Fruit fly (Drosophila melanogaster): Measurements from ENCODE around the gene Ndc80.

The Ndc80 gene

dm6 chrX:13563483-13564443, 48.1 kb downstream of the Ndc80 start, which contains the start of the genes CG46311 and Tpst (continued):
- TF ChIP-seq CG8944 (GFP tag; optimal IDR thresholded peaks at IDR 0.05) (peak; percentile 64), dmrt99B (tag; optimal IDR thresholded peaks at IDR 0.05) (peak; percentile 29), Abd-B (GFP tag; optimal IDR thresholded peaks at IDR 0.05) (no peak), YL-1 (GFP tag; optimal IDR thresholded peaks at IDR 0.05) (peak; percentile 66), Trl (optimal IDR thresholded peaks at IDR 0.05) (no peak), Trl (GFP tag; optimal IDR thresholded peaks at IDR 0.05) (peak; percentile 72), CG12942 (GFP tag; optimal IDR thresholded peaks at IDR 0.05) (peak; percentile 57), CG17385 (GFP tag; optimal IDR thresholded peaks at IDR 0.05) (peak; percentile 96), CG18599 (GFP tag; optimal IDR thresholded peaks at IDR 0.05) (peak; percentile 63), ERR (GFP tag; optimal IDR thresholded peaks at IDR 0.05) (peak; percentile 4), schlank (tag; optimal IDR thresholded peaks at IDR 0.05) (no peak), MBD-R2 (GFP tag; IDR thresholded peaks at IDR 0.05) (peak; percentile 52), CG17612 (GFP tag; IDR thresholded peaks at IDR 0.05) (no peak), Usf (GFP tag; optimal IDR thresholded peaks at IDR 0.05) (no peak), CG14667 (GFP tag; IDR thresholded peaks at IDR 0.05) (peak; percentile 51), Ssrp (tag; optimal IDR thresholded peaks at IDR 0.05) (no peak), Six4 (GFP tag; optimal IDR thresholded peaks at IDR 0.05) (peak; percentile 41), CG7928 (GFP tag; optimal IDR thresholded peaks at IDR 0.05) (peak; percentile 35), CG33213 (GFP tag; optimal IDR thresholded peaks at IDR 0.05) (peak; percentile 95), HmgZ (tag; optimal IDR thresholded peaks at IDR 0.05) (peak; percentile 72), fd64A (GFP tag; optimal IDR thresholded peaks at IDR 0.05) (no peak), caup (GFP tag; optimal IDR thresholded peaks at IDR 0.05; ENCODE audit: severe bottlenecking) (peak; percentile 61), sisA (GFP tag; IDR thresholded peaks at IDR 0.05) (peak; percentile 67), NK7.1 (GFP tag; optimal IDR thresholded peaks at IDR 0.05) (peak; percentile 39), CG15696 (tag; optimal IDR thresholded peaks at IDR 0.05) (peak; percentile 74), CG8359 (GFP tag; optimal IDR thresholded peaks at IDR 0.05; ENCODE audit: borderline replicate concordance) (no peak), Med (GFP tag) (peak; percentile 95), org-1 (GFP tag; optimal IDR thresholded peaks at IDR 0.05) (no peak), CG2129 (GFP tag; IDR thresholded peaks at IDR 0.05; ENCODE audit: partially characterized antibody) (no peak), D19B (GFP tag; optimal IDR thresholded peaks at IDR 0.05) (no peak), CG15011 (GFP tag; optimal IDR thresholded peaks at IDR 0.05) (no peak), Dp (GFP tag; optimal IDR thresholded peaks at IDR 0.05) (peak; percentile 51), Doc3 (GFP tag; IDR thresholded peaks at IDR 0.05; ENCODE audit: partially characterized antibody) (no peak), twi (tag; optimal IDR thresholded peaks at IDR 0.05) (no peak), da (GFP tag; optimal IDR thresholded peaks at IDR 0.05) (peak; percentile 9), br (optimal IDR thresholded peaks at IDR 0.05) (no peak), Kr (GFP tag; optimal IDR thresholded peaks at IDR 0.05) (no peak), wdn (GFP tag; IDR thresholded peaks at IDR 0.05) (no peak), CG30020 (tag; optimal IDR thresholded peaks at IDR 0.05) (no peak), ap (GFP tag; IDR thresholded peaks at IDR 0.05) (0 out of 2 replicates have a peak, but pooled peaks have one; percentile 20), trh (GFP tag; optimal IDR thresholded peaks at IDR 0.05) (no peak), CG4820 (GFP tag; optimal IDR thresholded peaks at IDR 0.05) (peak; percentile 50), CG1529 (GFP tag; optimal IDR thresholded peaks at IDR 0.05) (no peak), CG4424 (GFP tag; optimal IDR thresholded peaks at IDR 0.05) (peak; percentile 68), CG2199 (GFP tag; IDR thresholded peaks at IDR 0.05) (peak; percentile 13; the same call in 1 of the 3 replicates), Xrp1 (GFP tag; IDR thresholded peaks at IDR 0.05) (peak; percentile 34; the same call in 1 of the 2 replicates), C15 (GFP tag; IDR thresholded peaks at IDR 0.05) (no peak), Sry-δ (GFP tag; optimal IDR thresholded peaks at IDR 0.05) (peak; percentile 50), CG12391 (tag; optimal IDR thresholded peaks at IDR 0.05) (no peak)
